Worm (Caenorhabditis elegans): ENCODE data around the gene str-35.

DNA sequence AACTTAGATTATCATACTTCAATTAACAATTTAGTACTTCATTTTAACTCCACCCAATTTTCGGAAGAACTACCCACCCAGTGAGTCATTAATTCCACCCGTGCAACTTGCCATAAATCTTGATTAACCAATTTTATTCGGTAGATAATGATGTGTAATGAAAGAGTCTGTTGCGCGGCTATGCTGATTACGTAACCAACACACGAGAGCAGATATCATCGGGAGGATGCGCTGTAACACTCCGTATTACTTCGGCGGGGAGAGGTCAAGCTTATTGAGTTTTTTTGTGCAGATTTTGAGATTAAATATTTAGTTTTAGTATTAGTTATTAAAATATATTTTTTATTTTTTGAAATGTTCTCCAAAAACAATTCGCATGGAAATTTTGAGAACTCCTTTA lies 14.3 kb downstream of the str-35 start:
- no peak for TF ChIP-seq ceh-100 (GFP tag; IDR thresholded peaks at IDR 0.05)
- no peak for TF ChIP-seq F39B2.1 (GFP tag; IDR thresholded peaks at IDR 0.05)
- TF ChIP-seq pha-4 (tag; optimal IDR thresholded peaks at IDR 0.05): no peak
- no peak for TF ChIP-seq nfyb-1 (GFP tag; IDR thresholded peaks at IDR 0.05)
- no peak for TF ChIP-seq F10E7.11 (tag; optimal IDR thresholded peaks at IDR 0.05)
- TF ChIP-seq mcd-1 (GFP tag; IDR thresholded peaks at IDR 0.05): no peak
- no peak for TF ChIP-seq F49E8.2 (tag; optimal IDR thresholded peaks at IDR 0.05; ENCODE audit: insufficient read depth)
- TF ChIP-seq cebp-1 (GFP tag; IDR thresholded peaks at IDR 0.05): no peak
- TF ChIP-seq cebp-1 (tag; optimal IDR thresholded peaks at IDR 0.05): no peak
- no peak for TF ChIP-seq gei-17 (GFP tag; optimal IDR thresholded peaks at IDR 0.05)
- TF ChIP-seq ZK185.1 (tag; optimal IDR thresholded peaks at IDR 0.05; ENCODE audit: poor library complexity, severe bottlenecking): no peak
- TF ChIP-seq ama-1 (optimal IDR thresholded peaks at IDR 0.05): no peak
- TF ChIP-seq ama-1 (GFP tag; optimal IDR thresholded peaks at IDR 0.05): no peak
- TF ChIP-seq ztf-25 (GFP tag; IDR thresholded peaks at IDR 0.05): no peak
- no peak for TF ChIP-seq T07F8.4 (tag; optimal IDR thresholded peaks at IDR 0.05)
- TF ChIP-seq lin-35 (GFP tag; optimal IDR thresholded peaks at IDR 0.05): no peak

Measured in whole organism, young adult.